Fruit fly (Drosophila melanogaster) whole organism, embryonic: Measurements from ENCODE around the gene yellow-f.

Source experiments
- Ada2b ChIP-seq: fragments of 200-800 bp; sonication (Bioruptor generic); IDR thresholded peaks from 2 replicates; pipeline ENCODE4 v1.3.6; 2022; ENCODE audit warnings: missing biosample characterization, missing genetic modification characterization
- CG1024 ChIP-seq: fragments of 200-800 bp; sonication (Bioruptor generic); IDR thresholded peaks from 2 replicates; pipeline ENCODE4 v1.3.6; 2022; ENCODE audit warnings: missing biosample characterization, missing genetic modification characterization
- CG10959 ChIP-seq: fragments of 200-800 bp; sonication (Bioruptor generic); IDR thresholded peaks from 2 replicates; pipeline ENCODE4 v1.3.6; 2022; ENCODE audit warnings: missing biosample characterization, missing genetic modification characterization
- CG11247 ChIP-seq: fragments of 200-800 bp; sonication (Bioruptor generic); IDR thresholded peaks from 2 replicates; pipeline ENCODE4 v1.3.6; 2022; ENCODE audit warnings: missing biosample characterization, missing genetic modification characterization
- CG11695 ChIP-seq: fragments of 200-800 bp; sonication (Bioruptor generic); IDR thresholded peaks from 3 replicates; pipeline ENCODE4 v1.3.6; 2022; ENCODE audit warnings: missing biosample characterization, missing genetic modification characterization
- CG12391 ChIP-seq: fragments of 200-800 bp; sonication (Bioruptor generic); optimal IDR thresholded peaks from 3 replicates; lab custom pipeline; 2018; ENCODE audit warnings: missing biosample characterization, mild to moderate bottlenecking, missing genetic modification characterization, moderate library complexity
- CG12942 ChIP-seq: fragments of 200-800 bp; sonication (Bioruptor generic); optimal IDR thresholded peaks from 3 replicates; lab custom pipeline; 2016; ENCODE audit warnings: missing biosample characterization, missing genetic modification characterization
- CG14014 ChIP-seq: fragments of 200-800 bp; sonication (Bioruptor generic); IDR thresholded peaks from 2 replicates; pipeline ENCODE4 v1.3.6; 2022; ENCODE audit warnings: missing biosample characterization, missing genetic modification characterization
- CG14667 ChIP-seq: fragments of 200-800 bp; sonication (Bioruptor generic); IDR thresholded peaks from 2 replicates; pipeline ENCODE4 v1.3.6; 2022; ENCODE audit warnings: missing biosample characterization, missing genetic modification characterization
- CG17359 ChIP-seq: fragments of 200-800 bp; sonication (Bioruptor generic); optimal IDR thresholded peaks from 3 replicates; lab custom pipeline; 2018; ENCODE audit warnings: missing biosample characterization, mild to moderate bottlenecking, missing genetic modification characterization, moderate library complexity
- CG2678 ChIP-seq: fragments of 200-800 bp; sonication (Bioruptor generic); optimal IDR thresholded peaks from 3 replicates; lab custom pipeline; 2019; ENCODE audit warnings: missing biosample characterization, mild to moderate bottlenecking, missing genetic modification characterization, moderate library complexity
- CG32772 ChIP-seq: fragments of 200-800 bp; sonication (Bioruptor generic); IDR thresholded peaks from 2 replicates; pipeline ENCODE4 v1.3.6; 2022; ENCODE audit warnings: missing biosample characterization, missing genetic modification characterization
- CG6175 ChIP-seq: fragments of 200-800 bp; sonication (Bioruptor generic); IDR thresholded peaks from 3 replicates; pipeline ENCODE4 v1.3.6; 2022; ENCODE audit warnings: missing biosample characterization, missing genetic modification characterization
- CG6813 ChIP-seq: fragments of 200-800 bp; sonication (Bioruptor generic); optimal IDR thresholded peaks from 2 replicates; lab custom pipeline; 2017; ENCODE audit warnings: missing biosample characterization, missing genetic modification characterization, mild to moderate bottlenecking, moderate library complexity, missing genetic modification reagents
- CG7556 ChIP-seq: fragments of 200-800 bp; sonication (Bioruptor generic); optimal IDR thresholded peaks from 2 replicates; lab custom pipeline; 2017; ENCODE audit warnings: missing biosample characterization, mild to moderate bottlenecking, missing genetic modification characterization
- CG8089 ChIP-seq: fragments of 200-800 bp; sonication (Bioruptor generic); optimal IDR thresholded peaks from 3 replicates; lab custom pipeline; 2016; ENCODE audit warnings: missing biosample characterization, missing genetic modification characterization
- CG8290 ChIP-seq, 3 experiments: fragments of 200-800 bp; sonication (Bioruptor generic); optimal IDR thresholded peaks; 2 replicates each; lab custom pipeline; 2016 to 2019; ENCODE audit warnings: missing biosample characterization in 3 of 3, missing genetic modification characterization in 3 of 3, mild to moderate bottlenecking in 2 of 3, moderate library complexity in 1 of 3
- D19B ChIP-seq: fragments of 200-800 bp; sonication (Bioruptor generic); optimal IDR thresholded peaks from 2 replicates; lab custom pipeline; 2017; ENCODE audit warnings: missing biosample characterization, mild to moderate bottlenecking, missing genetic modification characterization
- Dip3 ChIP-seq: fragments of 200-800 bp; sonication (Bioruptor generic); optimal IDR thresholded peaks from 3 replicates; lab custom pipeline; 2016; ENCODE audit warnings: missing biosample characterization, missing genetic modification characterization
- Doc3 ChIP-seq: fragments of 200-800 bp; sonication (Bioruptor generic); IDR thresholded peaks from 3 replicates; pipeline ENCODE4 v1.3.6; 2022; ENCODE audit warnings: missing biosample characterization, missing genetic modification characterization; ENCODE audit not compliant: partially characterized antibody
- Dp ChIP-seq: fragments of 200-800 bp; sonication (Bioruptor generic); optimal IDR thresholded peaks from 2 replicates; lab custom pipeline; 2018; ENCODE audit warnings: missing biosample characterization, mild to moderate bottlenecking, missing genetic modification characterization, moderate library complexity
- GATAe ChIP-seq: fragments of 200-800 bp; sonication (Bioruptor generic); conservative IDR thresholded peaks from 2 replicates; pipeline ENCODE4 v1.3.6; 2022; ENCODE audit warnings: missing biosample characterization, missing genetic modification characterization
- HLH54F ChIP-seq: fragments of 200-800 bp; sonication (Bioruptor generic); optimal IDR thresholded peaks from 3 replicates; lab custom pipeline; 2016; ENCODE audit warnings: missing biosample characterization, missing genetic modification characterization
- HmgD ChIP-seq: fragments of 200-800 bp; sonication (Bioruptor generic); optimal IDR thresholded peaks from 3 replicates; lab custom pipeline; 2016; ENCODE audit warnings: missing biosample characterization, missing genetic modification characterization
- Hr39 ChIP-seq: fragments of >200 bp; optimal IDR thresholded peaks from 2 replicates; lab custom pipeline; 2017
- Mrtf ChIP-seq: fragments of 200-800 bp; sonication (Bioruptor generic); IDR thresholded peaks from 3 replicates; pipeline ENCODE4 v1.3.6; 2022; ENCODE audit warnings: missing biosample characterization, missing genetic modification characterization
- Trl ChIP-seq, 3 experiments: fragments of >200 bp in 2 of 3; fragments of 200-800 bp in 1 of 3; sonication (Bioruptor generic) in 1 of 3; optimal IDR thresholded peaks; 2 replicates in 1 of 3; 3 replicates in 2 of 3; lab custom pipeline; 2016 to 2017; ENCODE audit warnings: missing biosample characterization in 1 of 3, missing genetic modification characterization in 1 of 3
- ab ChIP-seq: fragments of 200-800 bp; sonication (Bioruptor generic); optimal IDR thresholded peaks from 2 replicates; lab custom pipeline; 2016; ENCODE audit warnings: missing biosample characterization, missing genetic modification characterization
- ato ChIP-seq: fragments of 200-800 bp; sonication (Bioruptor generic); IDR thresholded peaks from 2 replicates; pipeline ENCODE4 v1.3.6; 2022; ENCODE audit warnings: missing biosample characterization, missing genetic modification characterization; ENCODE audit not compliant: partially characterized antibody
- bab2 ChIP-seq: fragments of 200-800 bp; sonication (Bioruptor generic); optimal IDR thresholded peaks from 2 replicates; lab custom pipeline; 2016; ENCODE audit warnings: missing biosample characterization, missing genetic modification characterization
- cad ChIP-seq: fragments of >200 bp; optimal IDR thresholded peaks from 2 replicates; lab custom pipeline; 2017; ENCODE audit warnings: missing biosample characterization, missing genetic modification characterization
- chinmo ChIP-seq: fragments of 200-800 bp; sonication (Bioruptor generic); IDR thresholded peaks from 4 replicates; pipeline ENCODE4 v1.3.6; 2022; ENCODE audit warnings: missing biosample characterization, missing genetic modification characterization; ENCODE audit not compliant: partially characterized antibody
- danr ChIP-seq: fragments of 200-800 bp; sonication (Bioruptor generic); IDR thresholded peaks from 2 replicates; pipeline ENCODE4 v1.3.6; 2022; ENCODE audit warnings: missing biosample characterization, missing genetic modification characterization
- dmrt11E ChIP-seq: fragments of 200-800 bp; sonication (Bioruptor generic); optimal IDR thresholded peaks from 3 replicates; lab custom pipeline; 2018; ENCODE audit warnings: missing biosample characterization, mild to moderate bottlenecking, missing genetic modification characterization, moderate library complexity
- exex ChIP-seq: fragments of 200-800 bp; sonication (Bioruptor generic); optimal IDR thresholded peaks from 4 replicates; lab custom pipeline; 2018; ENCODE audit warnings: missing biosample characterization, mild to moderate bottlenecking, missing genetic modification characterization, moderate library complexity
- fd64A ChIP-seq: fragments of 200-800 bp; sonication (Bioruptor generic); optimal IDR thresholded peaks from 3 replicates; lab custom pipeline; 2018; ENCODE audit warnings: missing biosample characterization, mild to moderate bottlenecking, missing genetic modification characterization
- gce ChIP-seq: fragments of 200-800 bp; sonication (Bioruptor generic); IDR thresholded peaks from 3 replicates; pipeline ENCODE4 v1.3.6; 2022; ENCODE audit warnings: missing biosample characterization, missing genetic modification characterization
- grn ChIP-seq: fragments of 200-800 bp; sonication (Bioruptor generic); optimal IDR thresholded peaks from 3 replicates; lab custom pipeline; 2017; ENCODE audit warnings: missing biosample characterization, missing genetic modification characterization
- mirr ChIP-seq: fragments of 200-800 bp; sonication (Bioruptor generic); optimal IDR thresholded peaks from 3 replicates; lab custom pipeline; 2018; ENCODE audit warnings: missing biosample characterization, mild to moderate bottlenecking, missing genetic modification characterization
- pzg ChIP-seq: fragments of 200-800 bp; sonication (Bioruptor generic); optimal IDR thresholded peaks from 3 replicates; lab custom pipeline; 2018; ENCODE audit warnings: missing biosample characterization, mild to moderate bottlenecking, missing genetic modification characterization, moderate library complexity
- sc ChIP-seq, 3 experiments: fragments of >200 bp in 2 of 3; fragments of 200-800 bp in 1 of 3; sonication (Bioruptor generic) in 1 of 3; optimal IDR thresholded peaks; 2 replicates in 2 of 3; 3 replicates in 1 of 3; lab custom pipeline; 2017; ENCODE audit warnings: mild to moderate bottlenecking in 1 of 3, missing biosample characterization in 1 of 3, missing genetic modification characterization in 1 of 3, missing genetic modification reagents in 1 of 3
- sens-2 ChIP-seq: fragments of 200-800 bp; sonication (Bioruptor generic); IDR thresholded peaks from 2 replicates; pipeline ENCODE4 v1.3.6; 2022; ENCODE audit warnings: missing biosample characterization, missing genetic modification characterization
- sr ChIP-seq: fragments of 200-800 bp; sonication (Bioruptor generic); IDR thresholded peaks from 3 replicates; pipeline ENCODE4 v1.3.6; 2022; ENCODE audit warnings: missing biosample characterization, missing genetic modification characterization
- stc ChIP-seq: fragments of 200-800 bp; sonication (Bioruptor generic); IDR thresholded peaks from 2 replicates; pipeline ENCODE4 v1.3.6; 2022; ENCODE audit warnings: missing biosample characterization, missing genetic modification characterization
- tap ChIP-seq: fragments of 200-800 bp; optimal IDR thresholded peaks from 3 replicates; lab custom pipeline; 2019; ENCODE audit warnings: missing biosample characterization, mild to moderate bottlenecking, missing genetic modification characterization, moderate library complexity
- wdn ChIP-seq: fragments of 200-800 bp; sonication (Bioruptor generic); IDR thresholded peaks from 2 replicates; pipeline ENCODE4 v1.3.6; 2022; ENCODE audit warnings: missing biosample characterization, missing genetic modification characterization
- yki ChIP-seq: fragments of >200 bp; optimal IDR thresholded peaks from 3 replicates; lab custom pipeline; 2018

Gene yellow-f

dm6 chr3R:12960929-12961855 lies 31.8 kb downstream of the yellow-f start, which contains the start of gene Spc25 (continued):
- TF ChIP-seq danr (GFP tag; lab: Robert Waterston, UW) (no peak), CG11247 (GFP tag; lab: Robert Waterston, UW) (no peak)

dm6 chr3R:12960227-12960626 lies 32.8 kb downstream of the yellow-f start:
- no peak for TF ChIP-seq sc (optimal IDR thresholded peaks at IDR 0.05; lab: Kevin White, UChicago)
- no peak for TF ChIP-seq sc (GFP tag; optimal IDR thresholded peaks at IDR 0.05; lab: Kevin White, UChicago)
- TF ChIP-seq tap (tag; lab: Kevin White, UChicago): no peak
- no peak for TF ChIP-seq CG32772
- TF ChIP-seq stc: no peak
- TF ChIP-seq Dip3: no peak
- TF ChIP-seq pzg (GFP tag; lab: Kevin White, UChicago): no peak
- TF ChIP-seq CG12391: no peak
- no peak for TF ChIP-seq ato (GFP tag; lab: Robert Waterston, UW)
- TF ChIP-seq Trl (optimal IDR thresholded peaks at IDR 0.05; lab: Kevin White, UChicago): no peak
- TF ChIP-seq Trl (GFP tag; optimal IDR thresholded peaks at IDR 0.05; lab: Kevin White, UChicago): no peak
- no peak for TF ChIP-seq CG6813
- TF ChIP-seq dmrt11E: no peak
- TF ChIP-seq CG8290 (GFP tag; optimal IDR thresholded peaks at IDR 0.05; lab: Kevin White, UChicago): no peak
- TF ChIP-seq CG8290 (tag; optimal IDR thresholded peaks at IDR 0.05; lab: Kevin White, UChicago): peak in 1 of 2 experiments; percentile 6
- TF ChIP-seq gce: 0 out of 3 replicates have a peak, but pooled peaks have one; percentile 17
- TF ChIP-seq Hr39: no peak
- 0 out of 2 replicates have a peak, but pooled peaks have one; percentile 5 for TF ChIP-seq CG10959
- no peak for TF ChIP-seq wdn (GFP tag; lab: Robert Waterston, UW)
- peak; percentile 62 for TF ChIP-seq exex
- 0 out of 2 replicates have a peak, but pooled peaks have one; percentile 29 for TF ChIP-seq sens-2 (GFP tag; lab: Robert Waterston, UW)
- no peak for TF ChIP-seq ab (GFP tag; lab: Kevin White, UChicago)
- TF ChIP-seq CG6175: peak; percentile 65; the same call in 2 of the 3 replicates
- no peak for TF ChIP-seq cad (GFP tag; lab: Kevin White, UChicago)
- TF ChIP-seq yki (lab: Kevin White, UChicago): no peak
- TF ChIP-seq HmgD (GFP tag; lab: Kevin White, UChicago): no peak
- peak; percentile 35 for TF ChIP-seq mirr (GFP tag; lab: Kevin White, UChicago)
- TF ChIP-seq CG2678 (tag; lab: Kevin White, UChicago): no peak
- no peak for TF ChIP-seq CG12942
- no peak for TF ChIP-seq CG1024
- no peak for TF ChIP-seq sr (GFP tag; lab: Robert Waterston, UW)
- TF ChIP-seq CG14014 (GFP tag; lab: Robert Waterston, UW): no peak
- no peak for TF ChIP-seq CG7556 (GFP tag; lab: Kevin White, UChicago)
- TF ChIP-seq CG14667 (GFP tag; lab: Robert Waterston, UW): no peak
- TF ChIP-seq grn (GFP tag; lab: Kevin White, UChicago): peak; percentile 35
- no peak for TF ChIP-seq Doc3 (GFP tag; lab: Robert Waterston, UW)
- TF ChIP-seq Mrtf (GFP tag; lab: Robert Waterston, UW): no peak
- TF ChIP-seq GATAe (GFP tag; lab: Robert Waterston, UW): peak; percentile 46; the same call in 1 of the 2 replicates
- TF ChIP-seq HLH54F: no peak
- TF ChIP-seq bab2: no peak
- TF ChIP-seq chinmo (GFP tag; lab: Robert Waterston, UW): peak; percentile 77; the same call in 1 of the 4 replicates
- no peak for TF ChIP-seq Ada2b (GFP tag; lab: Robert Waterston, UW)
- TF ChIP-seq CG11695: no peak
- no peak for TF ChIP-seq CG8089
- no peak for TF ChIP-seq CG17359 (tag; lab: Kevin White, UChicago)
- no peak for TF ChIP-seq Dp
- TF ChIP-seq fd64A (GFP tag; lab: Kevin White, UChicago): no peak
- TF ChIP-seq D19B (GFP tag; lab: Kevin White, UChicago): no peak
